Worm (Caenorhabditis elegans): Measurements from ENCODE around the gene mrpl-36.

mrpl-36 gene

DNA sequence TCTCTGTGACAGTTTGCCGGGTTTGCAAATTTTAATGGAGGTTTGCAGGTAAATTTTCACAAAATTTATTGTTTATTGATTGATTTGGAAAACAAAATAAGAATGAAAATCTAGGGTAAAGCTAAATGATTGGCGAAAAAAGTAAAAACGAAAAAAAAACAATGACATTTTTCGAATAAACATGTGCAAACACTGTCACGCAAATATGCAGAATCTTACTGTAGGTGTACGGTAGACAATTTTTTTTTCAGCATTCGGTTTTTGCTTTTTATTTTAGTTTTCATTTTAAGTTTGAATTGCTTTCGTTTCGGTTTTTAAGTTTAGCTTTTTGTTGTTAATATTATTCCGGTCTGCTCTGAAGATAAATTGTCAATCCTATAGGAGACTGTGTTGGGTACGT lies 30.0 kb downstream of the mrpl-36 start:
- TF ChIP-seq T22C8.4 (GFP tag; IDR thresholded peaks at IDR 0.05) (no peak), klf-2 (GFP tag; conservative IDR thresholded peaks at IDR 0.05) (no peak), flt-1 (GFP tag; IDR thresholded peaks at IDR 0.05) (no peak), ztf-29 (GFP tag; IDR thresholded peaks at IDR 0.05) (no peak), ref-1 (GFP tag; conservative IDR thresholded peaks at IDR 0.05) (no peak), med-1 (GFP tag; optimal IDR thresholded peaks at IDR 0.05; ENCODE audit: insufficient read depth) (no peak), cog-1 (tag; optimal IDR thresholded peaks at IDR 0.05) (no peak), ztf-23 (GFP tag; IDR thresholded peaks at IDR 0.05) (no peak), tab-1 (GFP tag; IDR thresholded peaks at IDR 0.05) (no peak)

DNA sequence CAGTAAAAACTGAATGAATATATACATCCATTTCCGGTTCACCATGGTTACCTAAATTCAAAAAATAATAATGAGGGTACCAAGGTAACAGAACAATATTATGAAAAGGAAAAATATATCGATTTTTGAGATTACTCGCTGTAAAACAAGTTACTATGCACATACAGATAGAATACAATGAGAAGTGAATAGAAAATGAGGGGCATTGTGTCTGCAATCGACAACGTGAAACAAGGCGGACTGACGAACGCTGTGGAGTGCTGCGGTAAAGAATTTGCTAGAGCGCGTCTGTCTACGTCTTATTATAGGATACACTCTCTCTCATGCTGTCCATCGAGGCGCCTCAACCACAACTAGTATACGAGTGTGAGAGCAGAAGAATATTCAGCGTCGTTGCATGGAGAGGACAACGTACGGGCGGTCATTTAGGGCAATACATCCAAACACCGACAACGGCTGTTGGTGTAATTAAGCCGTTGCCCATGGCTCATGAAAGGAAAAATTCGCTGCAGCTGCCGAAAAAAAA lies 30.8 kb downstream of the mrpl-36 start, which contains the start of gene cnx-1:
cnx-1 (minus strand) TSS at position 51 of the 526 bp plus-strand sequence.
- TF ChIP-seq T22C8.4 (GFP tag; IDR thresholded peaks at IDR 0.05): no peak
- no peak for TF ChIP-seq ref-1 (GFP tag; conservative IDR thresholded peaks at IDR 0.05)
- no peak for TF ChIP-seq cog-1 (tag; optimal IDR thresholded peaks at IDR 0.05)
- no peak for TF ChIP-seq klf-2 (GFP tag; conservative IDR thresholded peaks at IDR 0.05)
- TF ChIP-seq med-1 (GFP tag; optimal IDR thresholded peaks at IDR 0.05; ENCODE audit: insufficient read depth): no peak
- TF ChIP-seq flt-1 (GFP tag; IDR thresholded peaks at IDR 0.05): peak; percentile 42; the same call in 1 of the 2 replicates
- peak; percentile 68; the same call in 1 of the 2 replicates for TF ChIP-seq tab-1 (GFP tag; IDR thresholded peaks at IDR 0.05)
- TF ChIP-seq ztf-23 (GFP tag; IDR thresholded peaks at IDR 0.05): no peak
- TF ChIP-seq ztf-29 (GFP tag; IDR thresholded peaks at IDR 0.05): no peak

DNA sequence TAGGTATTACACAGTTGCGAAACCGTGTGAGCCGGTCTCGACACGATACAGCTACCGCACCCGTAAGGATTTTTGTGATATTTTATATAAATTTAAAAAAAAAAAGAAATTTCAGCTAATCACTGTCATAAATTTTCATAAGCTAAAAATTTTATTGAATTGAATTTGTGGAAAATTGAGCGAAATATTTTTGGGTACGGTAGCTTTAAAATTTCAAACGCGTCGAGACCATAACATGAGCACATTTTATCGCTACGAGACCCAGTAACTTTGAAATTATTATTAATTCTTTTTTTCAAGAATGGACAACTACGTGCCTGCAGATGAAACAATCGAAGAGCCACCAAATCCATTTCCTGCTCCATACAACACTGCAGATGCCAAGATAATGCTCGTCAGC lies 34.8 kb downstream of the mrpl-36 start, which contains the start of gene ZK632.14:
ZK632.14 (plus strand) TSS at position 301 of the 400 bp plus-strand sequence.
- TF ChIP-seq klf-2 (GFP tag; conservative IDR thresholded peaks at IDR 0.05) (no peak), ref-1 (GFP tag; conservative IDR thresholded peaks at IDR 0.05) (no peak), cog-1 (tag; optimal IDR thresholded peaks at IDR 0.05) (no peak), ztf-29 (GFP tag; IDR thresholded peaks at IDR 0.05) (no peak), flt-1 (GFP tag; IDR thresholded peaks at IDR 0.05) (no peak), med-1 (GFP tag; optimal IDR thresholded peaks at IDR 0.05; ENCODE audit: insufficient read depth) (no peak), tab-1 (GFP tag; IDR thresholded peaks at IDR 0.05) (no peak), ztf-23 (GFP tag; IDR thresholded peaks at IDR 0.05) (no peak), T22C8.4 (GFP tag; IDR thresholded peaks at IDR 0.05) (no peak)

DNA sequence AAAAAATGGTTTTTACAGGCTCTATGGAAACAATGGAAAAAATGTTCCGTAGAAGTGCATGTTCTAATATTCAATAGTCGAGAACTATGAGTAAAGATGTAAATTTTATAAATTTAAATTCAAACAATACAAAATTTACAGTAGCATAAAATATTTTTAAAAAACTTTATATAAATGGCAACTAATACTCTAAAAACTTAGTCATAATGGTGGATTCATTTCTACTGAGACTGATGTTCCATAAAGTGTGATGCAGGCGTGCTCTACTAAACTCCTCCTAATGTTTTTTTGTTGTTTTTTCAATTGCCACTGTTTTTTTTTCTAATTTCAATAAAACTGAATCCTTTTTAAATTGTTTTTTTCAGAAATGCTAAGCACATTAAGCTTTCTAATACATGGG lies 39.7 kb downstream of the mrpl-36 start, which contains the start of gene gtap-2:
gtap-2 (plus strand) TSS at position 366 of the 400 bp plus-strand sequence.
- TF ChIP-seq ztf-23 (GFP tag; IDR thresholded peaks at IDR 0.05) (no peak), tab-1 (GFP tag; IDR thresholded peaks at IDR 0.05) (no peak)

DNA sequence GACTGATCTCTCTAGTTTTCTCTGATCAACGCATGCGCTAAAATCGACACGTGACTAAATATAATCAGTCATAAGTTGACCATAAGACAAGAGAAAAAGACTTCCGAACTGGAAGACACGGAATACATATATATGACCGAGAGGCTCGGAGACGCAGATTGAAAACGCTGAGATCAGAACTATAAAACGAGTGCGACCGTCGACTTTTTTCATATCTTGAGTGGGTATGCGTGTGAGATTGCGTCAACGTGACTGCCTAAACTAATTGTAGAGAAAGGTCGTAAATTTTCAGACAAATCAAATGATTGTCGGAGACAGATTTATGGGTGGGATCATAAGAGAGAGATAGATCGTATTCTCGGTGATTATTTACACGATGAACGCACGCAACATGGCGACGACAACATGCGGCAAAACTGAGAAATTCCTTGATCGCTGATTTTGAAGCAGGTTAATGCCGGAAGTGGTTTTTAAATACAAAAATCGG lies 40.3 kb downstream of the mrpl-36 start:
- TF ChIP-seq cog-1 (tag; optimal IDR thresholded peaks at IDR 0.05) (no peak), med-1 (GFP tag; optimal IDR thresholded peaks at IDR 0.05; ENCODE audit: insufficient read depth) (no peak), ref-1 (GFP tag; conservative IDR thresholded peaks at IDR 0.05) (no peak), klf-2 (GFP tag; conservative IDR thresholded peaks at IDR 0.05) (no peak), T22C8.4 (GFP tag; IDR thresholded peaks at IDR 0.05) (no peak), ztf-29 (GFP tag; IDR thresholded peaks at IDR 0.05) (no peak), tab-1 (GFP tag; IDR thresholded peaks at IDR 0.05) (no peak), flt-1 (GFP tag; IDR thresholded peaks at IDR 0.05) (no peak), ztf-23 (GFP tag; IDR thresholded peaks at IDR 0.05) (no peak)

DNA sequence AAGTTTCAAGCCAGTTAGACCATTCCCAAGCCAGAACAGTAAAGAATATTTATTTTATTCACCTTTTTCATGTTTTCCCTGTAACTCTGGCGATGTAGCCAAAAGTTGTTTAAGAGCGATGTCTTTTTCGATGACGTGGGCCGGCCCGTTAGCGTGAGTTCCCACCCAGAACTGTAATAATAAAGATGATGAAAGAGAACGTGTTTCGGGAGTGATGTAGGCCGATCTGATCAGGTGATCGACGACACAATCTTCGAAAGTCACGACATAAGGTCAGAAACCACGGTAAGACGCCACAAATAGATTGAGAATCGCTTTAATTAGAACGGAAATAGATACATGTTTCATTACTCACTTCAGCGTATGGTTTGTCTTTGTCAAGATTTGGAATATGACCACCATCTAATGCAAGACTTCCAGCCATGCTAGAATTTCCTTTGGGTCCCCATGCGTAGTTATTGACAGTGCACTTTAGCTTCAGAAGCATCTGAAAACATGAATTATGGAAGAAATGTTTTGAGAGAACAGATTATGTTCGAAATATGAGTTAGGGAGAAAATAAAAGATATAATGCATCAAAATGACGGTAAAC lies 40.9 kb downstream of the mrpl-36 start, which contains the start of gene ZK632.4:
ZK632.4 (minus strand) TSS at position 487 of the 592 bp plus-strand sequence.
- TF ChIP-seq klf-2 (GFP tag; conservative IDR thresholded peaks at IDR 0.05): no peak
- no peak for TF ChIP-seq flt-1 (GFP tag; IDR thresholded peaks at IDR 0.05)
- TF ChIP-seq ztf-29 (GFP tag; IDR thresholded peaks at IDR 0.05): no peak
- TF ChIP-seq cog-1 (tag; optimal IDR thresholded peaks at IDR 0.05): no peak
- no peak for TF ChIP-seq T22C8.4 (GFP tag; IDR thresholded peaks at IDR 0.05)
- TF ChIP-seq med-1 (GFP tag; optimal IDR thresholded peaks at IDR 0.05; ENCODE audit: insufficient read depth): no peak
- TF ChIP-seq ref-1 (GFP tag; conservative IDR thresholded peaks at IDR 0.05): no peak

DNA sequence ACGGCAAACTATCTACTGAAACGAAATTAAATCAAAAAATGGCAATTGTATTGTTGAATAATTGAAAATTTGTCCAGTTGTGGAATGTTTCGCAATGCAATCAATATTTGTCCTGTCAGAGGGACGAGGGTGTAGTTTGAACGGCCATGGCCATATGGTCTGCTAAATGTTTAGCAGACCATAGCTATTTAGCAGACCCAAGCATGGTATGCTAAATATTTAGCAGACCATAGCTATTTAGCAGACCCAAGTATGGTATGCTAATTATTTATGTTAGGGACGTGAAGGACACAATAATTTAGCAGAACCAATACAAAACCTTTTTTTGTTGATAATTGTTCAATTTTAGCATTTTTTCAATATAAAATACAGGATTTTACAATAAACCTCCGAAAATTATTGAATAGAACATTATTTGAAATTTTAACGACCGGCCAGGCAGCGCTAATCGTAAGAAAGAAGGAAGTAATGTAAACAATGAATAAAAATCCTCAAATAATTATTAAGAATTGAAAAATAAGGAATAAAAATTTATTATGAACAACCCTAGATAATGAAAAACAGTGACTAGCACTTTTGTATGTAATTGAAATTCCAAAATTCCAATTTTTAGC lies 42.8 kb downstream of the mrpl-36 start, which contains the start of gene riok-3:
riok-3 (minus strand) TSS at position 15 of the 614 bp plus-strand sequence.
- TF ChIP-seq flt-1 (GFP tag; IDR thresholded peaks at IDR 0.05): no peak
- no peak for TF ChIP-seq ztf-23 (GFP tag; IDR thresholded peaks at IDR 0.05)
- no peak for TF ChIP-seq tab-1 (GFP tag; IDR thresholded peaks at IDR 0.05)
- no peak for TF ChIP-seq ztf-29 (GFP tag; IDR thresholded peaks at IDR 0.05)
- no peak for TF ChIP-seq ref-1 (GFP tag; conservative IDR thresholded peaks at IDR 0.05)
- TF ChIP-seq klf-2 (GFP tag; conservative IDR thresholded peaks at IDR 0.05): no peak
- TF ChIP-seq cog-1 (tag; optimal IDR thresholded peaks at IDR 0.05): no peak
- TF ChIP-seq T22C8.4 (GFP tag; IDR thresholded peaks at IDR 0.05): no peak

DNA sequence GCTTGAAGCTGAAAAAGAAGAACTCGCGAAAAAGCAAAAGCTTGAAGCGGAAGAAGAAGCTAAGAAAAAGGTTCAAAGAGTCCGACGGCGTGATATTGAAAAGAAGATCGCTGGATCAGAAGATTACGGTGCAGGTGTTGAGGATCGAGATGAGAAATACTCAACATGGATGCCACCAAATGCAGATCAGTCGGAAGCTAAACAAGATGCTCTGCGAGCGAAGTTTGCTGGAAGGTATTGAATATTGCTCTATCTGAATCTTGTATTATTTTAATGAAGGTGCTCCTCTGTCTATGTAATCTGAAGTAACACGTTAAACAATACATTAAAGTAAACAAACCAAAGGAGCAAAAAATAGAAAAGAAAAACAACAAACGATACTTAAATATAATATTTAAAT lies 45.9 kb downstream of the mrpl-36 start:
- TF ChIP-seq med-1 (GFP tag; optimal IDR thresholded peaks at IDR 0.05; ENCODE audit: insufficient read depth) (no peak), T22C8.4 (GFP tag; IDR thresholded peaks at IDR 0.05) (no peak)

DNA sequence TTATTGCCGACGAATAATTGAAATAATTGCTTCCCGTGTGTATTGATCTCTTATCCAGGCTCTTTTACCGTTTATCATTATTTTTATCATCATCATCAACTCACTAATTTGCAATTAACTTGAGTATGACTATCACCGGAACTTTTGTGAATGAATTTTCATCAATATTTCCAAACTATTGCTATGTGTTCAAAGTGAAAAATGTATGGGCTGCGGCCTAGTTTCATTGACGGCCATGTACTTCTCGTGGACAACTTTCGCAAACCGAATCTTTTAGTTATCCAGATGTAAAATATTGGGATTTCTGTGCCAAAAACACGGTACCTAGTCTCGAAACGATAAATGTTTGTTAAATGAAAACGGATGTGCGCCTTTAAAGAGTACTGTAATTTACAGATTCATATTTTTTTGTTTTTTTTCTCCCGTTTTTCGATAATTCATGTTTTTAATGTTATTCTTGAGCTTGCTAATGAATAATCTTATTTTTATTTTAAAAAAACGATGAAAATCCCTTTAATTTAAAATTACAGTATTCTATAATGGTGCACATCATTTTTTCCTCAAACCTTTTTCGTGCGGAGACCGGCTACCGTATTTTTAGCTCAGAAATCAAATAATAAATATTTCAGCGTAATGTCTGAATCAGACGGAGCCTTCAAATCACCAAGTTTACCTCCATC lies 49.3 kb downstream of the mrpl-36 start, which contains the start of gene ZK632.2:
ZK632.2 (plus strand) TSS at position 630 of the 680 bp plus-strand sequence.
- no peak for TF ChIP-seq cog-1 (tag; optimal IDR thresholded peaks at IDR 0.05)
- TF ChIP-seq ref-1 (GFP tag; conservative IDR thresholded peaks at IDR 0.05): no peak
- TF ChIP-seq T22C8.4 (GFP tag; IDR thresholded peaks at IDR 0.05): no peak
- TF ChIP-seq tab-1 (GFP tag; IDR thresholded peaks at IDR 0.05): no peak
- no peak for TF ChIP-seq klf-2 (GFP tag; conservative IDR thresholded peaks at IDR 0.05)
- no peak for TF ChIP-seq flt-1 (GFP tag; IDR thresholded peaks at IDR 0.05)
- no peak for TF ChIP-seq ztf-23 (GFP tag; IDR thresholded peaks at IDR 0.05)
- TF ChIP-seq ztf-29 (GFP tag; IDR thresholded peaks at IDR 0.05): no peak
- no peak for TF ChIP-seq med-1 (GFP tag; optimal IDR thresholded peaks at IDR 0.05; ENCODE audit: insufficient read depth)

All from whole organism, midembryonic.